Fruit fly (Drosophila melanogaster): ENCODE measurements around the gene CG43336.

Gene CG43336

DNA sequence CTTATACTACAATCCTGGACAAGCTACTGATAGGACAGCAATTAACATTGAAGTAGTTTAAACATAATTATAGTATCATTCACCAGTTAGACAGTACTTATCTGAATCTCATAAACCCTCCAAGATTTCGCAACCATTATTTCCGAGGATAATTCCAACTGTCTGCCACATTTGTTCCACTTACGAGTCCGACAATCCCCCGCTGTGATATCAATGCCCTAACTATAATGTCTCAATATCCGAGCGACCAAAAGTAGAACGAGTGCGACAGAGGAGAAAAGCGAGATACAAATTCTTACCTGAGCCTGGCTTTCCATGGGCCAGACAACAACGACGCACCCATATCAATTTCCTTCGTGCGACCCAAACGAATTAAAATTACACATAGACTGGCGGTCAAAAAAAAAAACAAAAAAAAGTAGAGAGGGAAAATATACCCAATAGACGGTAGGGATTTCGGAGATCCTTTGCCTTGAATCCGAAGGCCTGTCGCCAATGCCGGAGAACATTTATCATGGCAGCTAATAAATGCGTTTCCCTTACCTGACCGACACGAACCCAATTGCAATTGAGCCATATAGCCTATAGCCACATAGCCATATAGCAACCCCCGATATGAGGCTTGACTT lies 32.0 kb downstream of the CG43336 start (continued):
- TF ChIP-seq repo (GFP tag; optimal IDR thresholded peaks at IDR 0.05) (no peak), Bgb (GFP tag; IDR thresholded peaks at IDR 0.05; ENCODE audit: partially characterized antibody) (no peak), jigr1 (GFP tag; IDR thresholded peaks at IDR 0.05) (no peak), Tbp (GFP tag; optimal IDR thresholded peaks at IDR 0.05) (no peak), CG17912 (GFP tag; optimal IDR thresholded peaks at IDR 0.05) (no peak), odd (GFP tag; optimal IDR thresholded peaks at IDR 0.05) (no peak), prd (optimal IDR thresholded peaks at IDR 0.05) (no peak), prd (GFP tag; IDR thresholded peaks at IDR 0.05) (no peak), BEAF-32 (GFP tag; optimal IDR thresholded peaks at IDR 0.05) (no peak), CG7556 (GFP tag; optimal IDR thresholded peaks at IDR 0.05) (no peak), crp (GFP tag; optimal IDR thresholded peaks at IDR 0.05) (no peak), GATAe (GFP tag; conservative IDR thresholded peaks at IDR 0.05) (no peak), Doc3 (GFP tag; IDR thresholded peaks at IDR 0.05; ENCODE audit: partially characterized antibody) (no peak), HLH54F (GFP tag; optimal IDR thresholded peaks at IDR 0.05) (no peak), corto (GFP tag; optimal IDR thresholded peaks at IDR 0.05) (no peak), tin (GFP tag; optimal IDR thresholded peaks at IDR 0.05) (no peak), CG6791 (GFP tag; IDR thresholded peaks at IDR 0.05; ENCODE audit: partially characterized antibody) (0 out of 3 replicates have a peak, but pooled peaks have one; percentile 34), CrebB (tag; optimal IDR thresholded peaks at IDR 0.05) (no peak), CG10321 (GFP tag; IDR thresholded peaks at IDR 0.05) (no peak), Gug (GFP tag; IDR thresholded peaks at IDR 0.05) (no peak), CG10462 (GFP tag; optimal IDR thresholded peaks at IDR 0.05) (no peak), gem (tag; optimal IDR thresholded peaks at IDR 0.05) (no peak), zen (tag; optimal IDR thresholded peaks at IDR 0.05) (peak; percentile 96), CG18764 (GFP tag; optimal IDR thresholded peaks at IDR 0.05) (no peak), CG5180 (GFP tag; optimal IDR thresholded peaks at IDR 0.05) (no peak), D19B (GFP tag; optimal IDR thresholded peaks at IDR 0.05) (no peak), nmo (GFP tag; optimal IDR thresholded peaks at IDR 0.05) (no peak), pros (GFP tag; optimal IDR thresholded peaks at IDR 0.05) (peak; percentile 67), vfl (GFP tag; optimal IDR thresholded peaks at IDR 0.05) (no peak), sqz (GFP tag; optimal IDR thresholded peaks at IDR 0.05) (peak; percentile 72), ro (GFP tag; IDR thresholded peaks at IDR 0.05) (no peak), CG15479 (GFP tag; optimal IDR thresholded peaks at IDR 0.05) (peak; percentile 80), grn (GFP tag; optimal IDR thresholded peaks at IDR 0.05) (no peak), crc (GFP tag; optimal IDR thresholded peaks at IDR 0.05) (no peak), dmrt99B (tag; optimal IDR thresholded peaks at IDR 0.05) (no peak), CG43689 (GFP tag; IDR thresholded peaks at IDR 0.05) (no peak), CG12155 (GFP tag; optimal IDR thresholded peaks at IDR 0.05) (no peak), CG8388 (GFP tag; optimal IDR thresholded peaks at IDR 0.05) (no peak), CG15073 (GFP tag; optimal IDR thresholded peaks at IDR 0.05) (no peak), Lpt (GFP tag; optimal IDR thresholded peaks at IDR 0.05) (no peak), cad (GFP tag; optimal IDR thresholded peaks at IDR 0.05) (peak; percentile 14), usp (GFP tag; optimal IDR thresholded peaks at IDR 0.05) (no peak), sens (GFP tag) (peak; percentile 51), chm (GFP tag; IDR thresholded peaks at IDR 0.05) (peak; percentile 22; the same call in 1 of the 2 replicates), insv (GFP tag; optimal IDR thresholded peaks at IDR 0.05) (peak in 1 of 2 experiments; percentile 83), Gsc (GFP tag; IDR thresholded peaks at IDR 0.05) (no peak), Mrtf (GFP tag; IDR thresholded peaks at IDR 0.05) (no peak), NC2α (GFP tag; optimal IDR thresholded peaks at IDR 0.05) (no peak), H15 (GFP tag; IDR thresholded peaks at IDR 0.05) (no peak), MBD-R2 (GFP tag; IDR thresholded peaks at IDR 0.05) (no peak), CG7271 (tag; optimal IDR thresholded peaks at IDR 0.05) (no peak)
